Worm (Caenorhabditis elegans) whole organism, L4 larva: ENCODE data around the gene srw-87.
A peak's percentile ranks its signal among the peaks of the same experiment; 100 is the strongest.

Source experiments
- F10B5.3 ChIP-seq: sonication (generic microtip); optimal IDR thresholded peaks from 2 replicates; lab custom pipeline; 2016; ENCODE audit warnings: mild to moderate bottlenecking, missing genetic modification characterization, missing compliant biosample characterization
- F49E8.2 ChIP-seq: sonication (generic microtip); optimal IDR thresholded peaks from 2 replicates; lab custom pipeline; 2016; ENCODE audit warnings: missing compliant biosample characterization, mild to moderate bottlenecking, missing genetic modification characterization, borderline replicate concordance
- R02D3.7 ChIP-seq: fragments of 150-350 bp; sonication (generic microtip); optimal IDR thresholded peaks from 3 replicates; lab custom pipeline; 2014; ENCODE audit warnings: missing biosample characterization, missing genetic modification characterization
- T26A8.4 ChIP-seq: fragments of 200-800 bp; sonication (Bioruptor generic); IDR thresholded peaks from 2 replicates; pipeline ENCODE4 v1.3.6; 2022; ENCODE audit warnings: missing genetic modification characterization, missing compliant biosample characterization
- Y48G9A.11 ChIP-seq: fragments of 200-800 bp; sonication (Bioruptor generic); IDR thresholded peaks from 2 replicates; pipeline ENCODE4 v1.3.6; 2022; ENCODE audit warnings: missing genetic modification reagents, missing genetic modification characterization, missing compliant biosample characterization
- ceh-44 ChIP-seq: fragments of 200-800 bp; sonication (Bioruptor generic); IDR thresholded peaks from 2 replicates; pipeline ENCODE4 v1.3.6; 2022; ENCODE audit warnings: missing genetic modification reagents, missing genetic modification characterization, missing compliant biosample characterization
- ceh-82 ChIP-seq: sonication (generic microtip); optimal IDR thresholded peaks from 2 replicates; lab custom pipeline; 2017; ENCODE audit warnings: missing biosample characterization, missing genetic modification characterization
- ces-1 ChIP-seq: fragments of 150-350 bp; sonication (generic microtip); optimal IDR thresholded peaks from 4 replicates; lab custom pipeline; 2014; ENCODE audit warnings: missing biosample characterization, missing genetic modification reagents, missing genetic modification characterization
- daf-16 ChIP-seq, 3 experiments: sonication (generic microtip); optimal IDR thresholded peaks; 2 replicates each; lab custom pipeline; 2016 to 2017; ENCODE audit warnings: missing genetic modification characterization in 3 of 3, missing genetic modification reagents in 3 of 3, mild to moderate bottlenecking in 2 of 3, missing compliant biosample characterization in 2 of 3, missing biosample characterization in 1 of 3, moderate library complexity in 1 of 3
- daf-19 ChIP-seq: fragments of 200-800 bp; sonication (Bioruptor generic); conservative IDR thresholded peaks from 2 replicates; pipeline ENCODE4 v1.3.6; 2022; ENCODE audit warnings: missing genetic modification characterization, missing compliant biosample characterization
- daf-8 ChIP-seq: fragments of 200-800 bp; sonication (Bioruptor generic); IDR thresholded peaks from 2 replicates; pipeline ENCODE4 v1.3.6; 2022; ENCODE audit warnings: missing genetic modification characterization, missing compliant biosample characterization
- dmd-6 ChIP-seq: fragments of 200-800 bp; sonication (Bioruptor generic); IDR thresholded peaks from 2 replicates; pipeline ENCODE4 v1.3.6; 2022; ENCODE audit warnings: missing genetic modification reagents, missing genetic modification characterization, missing compliant biosample characterization
- duxl-1 ChIP-seq: sonication (generic microtip); optimal IDR thresholded peaks from 2 replicates; lab custom pipeline; 2016; ENCODE audit warnings: mild to moderate bottlenecking, missing genetic modification characterization, moderate library complexity, missing compliant biosample characterization; ENCODE audit not compliant: poor library complexity
- egl-27 ChIP-seq: sonication (generic microtip); optimal IDR thresholded peaks from 3 replicates; lab custom pipeline; 2017; ENCODE audit warnings: missing biosample characterization, missing genetic modification reagents, missing genetic modification characterization
- fkh-10 ChIP-seq: fragments of 150-350 bp; optimal IDR thresholded peaks from 2 replicates; lab custom pipeline; 2014; ENCODE audit warnings: missing biosample characterization, missing genetic modification reagents, missing genetic modification characterization
- hif-1 ChIP-seq, 2 experiments: sonication (generic microtip); optimal IDR thresholded peaks; 2 replicates each; lab custom pipeline; 2016 to 2017; ENCODE audit warnings: missing compliant biosample characterization in 2 of 2, missing genetic modification characterization in 2 of 2, missing genetic modification reagents in 2 of 2, missing genotype in 2 of 2, mild to moderate bottlenecking in 1 of 2
- hlh-11 ChIP-seq: fragments of 200-800 bp; sonication (Bioruptor generic); optimal IDR thresholded peaks from 2 replicates; lab custom pipeline; 2018; ENCODE audit warnings: mild to moderate bottlenecking, missing genetic modification characterization, missing compliant biosample characterization
- hlh-30 ChIP-seq: sonication (generic microtip); optimal IDR thresholded peaks from 2 replicates; lab custom pipeline; 2017; ENCODE audit warnings: antibody characterized with exemption, mild to moderate bottlenecking, missing genetic modification characterization, missing compliant biosample characterization; ENCODE audit not compliant: insufficient read depth
- hmg-1.1 ChIP-seq: fragments of 200-800 bp; sonication (Bioruptor generic); IDR thresholded peaks from 2 replicates; pipeline ENCODE4 v1.3.6; 2022; ENCODE audit warnings: missing genetic modification reagents, missing genetic modification characterization, missing compliant biosample characterization
- lim-7 ChIP-seq: fragments of 200-800 bp; sonication (Bioruptor generic); IDR thresholded peaks from 2 replicates; pipeline ENCODE4 v1.3.6; 2022; ENCODE audit warnings: missing genetic modification characterization, missing compliant biosample characterization
- lin-1 ChIP-seq: fragments of 200-800 bp; sonication (Bioruptor generic); IDR thresholded peaks from 2 replicates; pipeline ENCODE4 v1.3.6; 2022; ENCODE audit warnings: missing genetic modification reagents, missing genetic modification characterization, missing compliant biosample characterization
- lin-13 ChIP-seq: fragments of 150-350 bp; optimal IDR thresholded peaks from 2 replicates; lab custom pipeline; 2014; ENCODE audit warnings: missing biosample characterization, missing genetic modification reagents, missing genetic modification characterization
- lin-39 ChIP-seq: fragments of 150-350 bp; optimal IDR thresholded peaks from 2 replicates; lab custom pipeline; 2014; ENCODE audit warnings: missing biosample characterization, missing genetic modification reagents, missing genetic modification characterization
- lir-3 ChIP-seq: sonication (generic microtip); optimal IDR thresholded peaks from 2 replicates; lab custom pipeline; 2016; ENCODE audit warnings: mild to moderate bottlenecking, missing genetic modification characterization, missing compliant biosample characterization
- lsy-2 ChIP-seq, 2 experiments: fragments of 150-350 bp in 1 of 2; sonication (generic microtip) in 1 of 2; optimal IDR thresholded peaks; 2 replicates each; lab custom pipeline; 2014 to 2017; ENCODE audit warnings: missing biosample characterization in 2 of 2, missing genetic modification characterization in 2 of 2
- mdt-29 ChIP-seq: fragments of 200-800 bp; sonication (Bioruptor generic); IDR thresholded peaks from 2 replicates; pipeline ENCODE4 v1.3.6; 2022; ENCODE audit warnings: missing genetic modification reagents, missing genetic modification characterization, missing compliant biosample characterization
- mep-1 ChIP-seq: fragments of 150-350 bp; sonication (generic microtip); optimal IDR thresholded peaks from 3 replicates; lab custom pipeline; 2014; ENCODE audit warnings: missing biosample characterization, missing genetic modification characterization
- mxl-2 ChIP-seq: fragments of 200-800 bp; sonication (Bioruptor generic); conservative IDR thresholded peaks from 2 replicates; pipeline ENCODE4 v1.3.6; 2022; ENCODE audit warnings: missing genetic modification reagents, missing genetic modification characterization, missing compliant biosample characterization
- mxl-3 ChIP-seq: fragments of 200-800 bp; sonication (Bioruptor generic); optimal IDR thresholded peaks from 2 replicates; lab custom pipeline; 2018; ENCODE audit warnings: mild to moderate bottlenecking, missing genetic modification characterization, missing compliant biosample characterization
- nhr-28 ChIP-seq: fragments of 150-350 bp; optimal IDR thresholded peaks from 2 replicates; lab custom pipeline; 2014; ENCODE audit warnings: missing biosample characterization, missing genetic modification characterization
- nhr-41 ChIP-seq: fragments of 200-800 bp; sonication (Bioruptor generic); IDR thresholded peaks from 2 replicates; pipeline ENCODE4 v1.3.6; 2022; ENCODE audit warnings: missing genetic modification reagents, missing genetic modification characterization, missing compliant biosample characterization
- nhr-42 ChIP-seq: fragments of 200-800 bp; sonication (Bioruptor generic); IDR thresholded peaks from 2 replicates; pipeline ENCODE4 v1.3.6; 2022; ENCODE audit warnings: missing genetic modification characterization, missing compliant biosample characterization
- nhr-76 ChIP-seq: fragments of 150-350 bp; optimal IDR thresholded peaks from 2 replicates; lab custom pipeline; 2014; ENCODE audit warnings: missing biosample characterization, missing genetic modification characterization
- nhr-77 ChIP-seq: fragments of 150-350 bp; optimal IDR thresholded peaks from 2 replicates; lab custom pipeline; 2014; ENCODE audit warnings: missing biosample characterization, missing genetic modification characterization
- pha-4 ChIP-seq, 2 experiments: fragments of 150-350 bp in 1 of 2; fragments of 200-800 bp in 1 of 2; sonication (Bioruptor generic) in 1 of 2; IDR thresholded peaks in 1 of 2; optimal IDR thresholded peaks in 1 of 2; 2 replicates each; pipeline versions ENCODE4 v1.3.6 to Lab custom; 2014 to 2022; ENCODE audit warnings: missing genetic modification characterization in 2 of 2, missing genetic modification reagents in 2 of 2, missing biosample characterization in 1 of 2, missing compliant biosample characterization in 1 of 2
- rbr-2 ChIP-seq: sonication (generic microtip); optimal IDR thresholded peaks from 2 replicates; lab custom pipeline; 2016; ENCODE audit warnings: missing genotype, missing genetic modification characterization, missing compliant biosample characterization
- saeg-2 ChIP-seq: fragments of 200-800 bp; sonication (Bioruptor generic); IDR thresholded peaks from 2 replicates; pipeline ENCODE4 v1.3.6; 2022; ENCODE audit warnings: missing genetic modification reagents, missing genetic modification characterization, missing compliant biosample characterization
- set-16 ChIP-seq: fragments of 200-800 bp; sonication (Bioruptor generic); IDR thresholded peaks from 2 replicates; pipeline ENCODE4 v1.3.6; 2022; ENCODE audit warnings: missing genetic modification reagents, missing genetic modification characterization, missing compliant biosample characterization
- snpc-1.2 ChIP-seq: fragments of 200-800 bp; sonication (Bioruptor generic); IDR thresholded peaks from 2 replicates; pipeline ENCODE4 v1.3.6; 2022; ENCODE audit warnings: missing genetic modification reagents, missing genetic modification characterization, missing compliant biosample characterization
- snpc-4 ChIP-seq: fragments of 150-350 bp; optimal IDR thresholded peaks from 2 replicates; lab custom pipeline; 2014; ENCODE audit warnings: missing biosample characterization, missing genetic modification characterization
- tag-97 ChIP-seq: fragments of 200-800 bp; sonication (Bioruptor generic); IDR thresholded peaks from 2 replicates; pipeline ENCODE4 v1.3.6; 2022; ENCODE audit warnings: missing genetic modification characterization, missing compliant biosample characterization
- zag-1 ChIP-seq: fragments of 150-350 bp; optimal IDR thresholded peaks from 2 replicates; lab custom pipeline; 2014; ENCODE audit warnings: missing biosample characterization, missing genetic modification characterization
- zfp-3 ChIP-seq: fragments of 200-800 bp; sonication (Bioruptor generic); conservative IDR thresholded peaks from 2 replicates; pipeline ENCODE4 v1.3.6; 2022; ENCODE audit warnings: missing genetic modification reagents, missing genetic modification characterization, missing compliant biosample characterization
- zip-11 ChIP-seq: fragments of 200-800 bp; sonication (Bioruptor generic); IDR thresholded peaks from 2 replicates; pipeline ENCODE4 v1.3.6; 2022; ENCODE audit warnings: missing genetic modification characterization, missing compliant biosample characterization
- ztf-11 ChIP-seq: fragments of 150-350 bp; optimal IDR thresholded peaks from 2 replicates; lab custom pipeline; 2014; ENCODE audit warnings: missing biosample characterization, missing genetic modification characterization
- ztf-7 ChIP-seq: fragments of 150-350 bp; optimal IDR thresholded peaks from 2 replicates; lab custom pipeline; 2014; ENCODE audit warnings: missing biosample characterization, missing genetic modification characterization

srw-87 gene

ce11 chrV:16350775-16351378, 14.5 kb downstream of the srw-87 start (continued):
- TF ChIP-seq lin-13 (peak; percentile 14), lim-7 (GFP tag; lab: Robert Waterston, UW) (no peak), set-16 (peak; percentile 50)
- TF ChIP-seq, all 104 proteins: peak for 26

- TF ChIP-seq hlh-11 (tag; lab: Kevin White, UChicago) (no peak), snpc-4 (peak; percentile 23), ceh-82 (tag; lab: Kevin White, UChicago) (no peak), snpc-1.2 (GFP tag; lab: Robert Waterston, UW) (no peak)
Observed at ce11 chrV:16351757-16352156, 15.3 kb downstream of the srw-87 start.

- TF ChIP-seq tag-97 (GFP tag; lab: Robert Waterston, UW) = no peak
- TF ChIP-seq lir-3 (tag; lab: Kevin White, UChicago) = no peak
- TF ChIP-seq daf-19 (GFP tag; lab: Robert Waterston, UW) = no peak
- peak; percentile 79 for TF ChIP-seq hlh-11 (tag; lab: Kevin White, UChicago)
- no peak for TF ChIP-seq duxl-1 (tag; lab: Kevin White, UChicago)
- no peak for TF ChIP-seq zag-1 (tag; lab: Kevin White, UChicago)
- TF ChIP-seq mdt-29 (GFP tag; lab: Robert Waterston, UW) = no peak
- TF ChIP-seq dmd-6 (GFP tag; lab: Robert Waterston, UW) = peak; percentile 85
- peak; percentile 9 for TF ChIP-seq rbr-2 (tag; lab: Kevin White, UChicago)
- TF ChIP-seq daf-16 (GFP tag; optimal IDR thresholded peaks at IDR 0.05; lab: Kevin White, UChicago) = peak in 1 of 2 experiments; percentile 90
- TF ChIP-seq daf-16 (tag; optimal IDR thresholded peaks at IDR 0.05; lab: Kevin White, UChicago) = peak; percentile 85
- no peak for TF ChIP-seq nhr-76 (tag; lab: Kevin White, UChicago)
- no peak for TF ChIP-seq ztf-11 (tag; lab: Kevin White, UChicago)
- no peak for TF ChIP-seq lin-39 (tag; lab: Kevin White, UChicago)
- no peak for TF ChIP-seq F10B5.3 (tag; lab: Kevin White, UChicago)
- no peak for TF ChIP-seq ceh-44 (GFP tag; lab: Robert Waterston, UW)
- TF ChIP-seq nhr-41 (GFP tag; lab: Robert Waterston, UW) = no peak
- no peak for TF ChIP-seq mxl-2
- TF ChIP-seq F49E8.2 (tag; lab: Kevin White, UChicago) = no peak
- peak; percentile 43 for TF ChIP-seq mep-1 (tag; lab: Kevin White, UChicago)
- TF ChIP-seq saeg-2 = no peak
- TF ChIP-seq nhr-77 (tag; lab: Kevin White, UChicago) = peak; percentile 50
- no peak for TF ChIP-seq T26A8.4
- 0 out of 2 replicates have a peak, but pooled peaks have one; percentile 11 for TF ChIP-seq hmg-1.1 (GFP tag; lab: Robert Waterston, UW)
- no peak for TF ChIP-seq pha-4 (GFP tag; IDR thresholded peaks at IDR 0.05; lab: Robert Waterston, UW)
- TF ChIP-seq pha-4 (tag; optimal IDR thresholded peaks at IDR 0.05; lab: Kevin White, UChicago) = no peak
- TF ChIP-seq nhr-42 = no peak
- TF ChIP-seq lin-1 (GFP tag; lab: Robert Waterston, UW) = no peak
- TF ChIP-seq egl-27 = no peak
- TF ChIP-seq R02D3.7 (tag; lab: Kevin White, UChicago) = no peak
- TF ChIP-seq nhr-28 (tag; lab: Kevin White, UChicago) = peak; percentile 91
- TF ChIP-seq ces-1 (GFP tag; lab: Kevin White, UChicago) = no peak
- TF ChIP-seq daf-8 (GFP tag; lab: Robert Waterston, UW) = no peak
- TF ChIP-seq hif-1 (tag; optimal IDR thresholded peaks at IDR 0.05; lab: Kevin White, UChicago) = peak in 1 of 2 experiments; percentile 61
- TF ChIP-seq lsy-2 (tag; optimal IDR thresholded peaks at IDR 0.05; lab: Kevin White, UChicago) = peak in 1 of 2 experiments; percentile 48
- TF ChIP-seq hlh-30 = peak; percentile 86
- TF ChIP-seq Y48G9A.11 (GFP tag; lab: Robert Waterston, UW) = no peak
- TF ChIP-seq ztf-7 (tag; lab: Kevin White, UChicago) = no peak
- TF ChIP-seq snpc-4 = no peak
- TF ChIP-seq fkh-10 = no peak
- TF ChIP-seq zip-11 = no peak
- peak; percentile 37 for TF ChIP-seq mxl-3 (GFP tag; lab: Kevin White, UChicago)
- TF ChIP-seq zfp-3 (GFP tag; lab: Robert Waterston, UW) = no peak
Observed at ce11 chrV:16352282-16352681, 15.9 kb downstream of the srw-87 start.
